Fruit fly (Drosophila melanogaster): ENCODE results near the gene sim.

DNA sequence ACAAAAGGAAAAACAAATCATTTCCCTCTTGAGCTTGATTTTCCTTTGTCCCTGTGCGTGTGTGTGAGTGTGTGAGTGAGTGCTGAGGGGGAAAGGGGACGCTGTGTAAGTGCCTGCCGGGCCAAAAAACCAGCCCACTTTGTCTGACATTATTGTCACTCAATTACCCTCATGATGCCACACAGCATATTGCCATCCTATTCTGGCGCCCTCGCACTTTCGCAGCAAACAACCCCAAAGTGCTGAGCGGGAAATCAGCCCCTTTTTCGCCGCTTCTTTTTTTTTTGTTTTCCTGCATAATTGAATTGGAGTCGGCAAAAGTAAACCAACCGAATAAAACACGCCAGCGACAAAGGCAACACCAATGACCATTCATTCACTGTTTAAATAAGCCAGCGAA is 18.2 kb downstream of the sim start:
- TF ChIP-seq CG33017 (tag; optimal IDR thresholded peaks at IDR 0.05) (no peak), toe (GFP tag; optimal IDR thresholded peaks at IDR 0.05) (no peak), CG14711 (tag; optimal IDR thresholded peaks at IDR 0.05) (no peak), bab1 (GFP tag; optimal IDR thresholded peaks at IDR 0.05) (no peak), Hr96 (GFP tag; optimal IDR thresholded peaks at IDR 0.05) (no peak), CG7045 (GFP tag; optimal IDR thresholded peaks at IDR 0.05) (no peak), cic (GFP tag; optimal IDR thresholded peaks at IDR 0.05) (no peak)

Measured in whole organism, adult.